Fruit fly (Drosophila melanogaster) whole organism, embryonic: ENCODE measurements around the gene Hip14.

ENCODE experiments used
- Atf6 ChIP-seq: fragments of 200-800 bp; sonication (Bioruptor generic); IDR thresholded peaks from 2 replicates; pipeline ENCODE4 v1.3.6; 2022; ENCODE audit warnings: missing biosample characterization, missing genetic modification characterization
- Awh ChIP-seq: fragments of 200-800 bp; sonication (Bioruptor generic); IDR thresholded peaks from 2 replicates; pipeline ENCODE4, ENCODE4 v1.3.6; 2022; ENCODE audit warnings: missing biosample characterization, missing genetic modification characterization
- B-H2 ChIP-seq: fragments of 200-800 bp; sonication (Bioruptor generic); optimal IDR thresholded peaks from 2 replicates; lab custom pipeline; 2018; ENCODE audit warnings: missing biosample characterization, mild to moderate bottlenecking, missing genetic modification characterization
- CG10321 ChIP-seq: fragments of 200-800 bp; sonication (Bioruptor generic); IDR thresholded peaks from 2 replicates; pipeline ENCODE4 v1.3.6; 2022; ENCODE audit warnings: missing biosample characterization, missing genetic modification characterization
- CG11723 ChIP-seq: fragments of 200-800 bp; sonication (Bioruptor generic); optimal IDR thresholded peaks from 2 replicates; lab custom pipeline; 2017; ENCODE audit warnings: missing biosample characterization, mild to moderate bottlenecking, missing genetic modification characterization
- CG12236 ChIP-seq: fragments of 200-800 bp; sonication (Bioruptor generic); optimal IDR thresholded peaks from 2 replicates; lab custom pipeline; 2016; ENCODE audit warnings: missing biosample characterization, missing genetic modification characterization
- CG12769 ChIP-seq: fragments of 200-800 bp; sonication (Bioruptor generic); optimal IDR thresholded peaks from 2 replicates; lab custom pipeline; 2019; ENCODE audit warnings: missing biosample characterization, mild to moderate bottlenecking, missing genetic modification characterization, moderate library complexity
- CG13287 ChIP-seq: fragments of 200-800 bp; sonication (Bioruptor generic); IDR thresholded peaks from 2 replicates; pipeline ENCODE4 v1.3.6; 2022; ENCODE audit warnings: missing biosample characterization, missing genetic modification characterization; ENCODE audit not compliant: partially characterized antibody
- CG15073 ChIP-seq: fragments of 200-800 bp; sonication (Bioruptor generic); optimal IDR thresholded peaks from 2 replicates; lab custom pipeline; 2016; ENCODE audit warnings: missing biosample characterization, missing genetic modification characterization
- CG17359 ChIP-seq: fragments of 200-800 bp; sonication (Bioruptor generic); optimal IDR thresholded peaks from 3 replicates; lab custom pipeline; 2018; ENCODE audit warnings: missing biosample characterization, mild to moderate bottlenecking, missing genetic modification characterization, moderate library complexity
- CG1832 ChIP-seq: fragments of 200-800 bp; sonication (Bioruptor generic); optimal IDR thresholded peaks from 2 replicates; lab custom pipeline; 2017; ENCODE audit warnings: missing biosample characterization, mild to moderate bottlenecking, missing genetic modification characterization, inconsistent platforms
- CG18476 ChIP-seq: fragments of 200-800 bp; sonication (Bioruptor generic); optimal IDR thresholded peaks from 2 replicates; lab custom pipeline; 2016; ENCODE audit warnings: missing biosample characterization, mild to moderate bottlenecking, missing genetic modification characterization
- CG2875 ChIP-seq: fragments of 200-800 bp; sonication (Bioruptor generic); optimal IDR thresholded peaks from 2 replicates; lab custom pipeline; 2017; ENCODE audit warnings: missing biosample characterization, mild to moderate bottlenecking, missing genetic modification characterization, missing genetic modification reagents
- CG3726 ChIP-seq: fragments of 200-800 bp; sonication (Bioruptor generic); IDR thresholded peaks from 3 replicates; pipeline ENCODE4, ENCODE4 v1.3.6; 2022; ENCODE audit warnings: missing biosample characterization, missing genetic modification characterization
- CG3995 ChIP-seq: fragments of 200-800 bp; sonication (Bioruptor generic); optimal IDR thresholded peaks from 3 replicates; lab custom pipeline; 2016; ENCODE audit warnings: missing biosample characterization, missing genetic modification characterization
- CG4730 ChIP-seq: fragments of 200-800 bp; sonication (Bioruptor generic); IDR thresholded peaks from 2 replicates; pipeline ENCODE4 v1.3.6; 2022; ENCODE audit warnings: missing biosample characterization, missing genetic modification characterization
- CG4820 ChIP-seq: fragments of 200-800 bp; sonication (Bioruptor generic); optimal IDR thresholded peaks from 3 replicates; lab custom pipeline; 2016; ENCODE audit warnings: missing biosample characterization, missing genetic modification characterization
- CG5245 ChIP-seq: fragments of 200-800 bp; sonication (Bioruptor generic); optimal IDR thresholded peaks from 3 replicates; lab custom pipeline; 2016; ENCODE audit warnings: missing biosample characterization, missing genetic modification characterization
- CG6791 ChIP-seq: fragments of 200-800 bp; sonication (Bioruptor generic); IDR thresholded peaks from 3 replicates; pipeline ENCODE4 v1.3.6; 2022; ENCODE audit warnings: missing biosample characterization, missing genetic modification characterization; ENCODE audit not compliant: partially characterized antibody
- CG7271 ChIP-seq: fragments of 200-800 bp; sonication (Bioruptor generic); optimal IDR thresholded peaks from 2 replicates; lab custom pipeline; 2018; ENCODE audit warnings: missing biosample characterization, mild to moderate bottlenecking, missing genetic modification characterization, moderate library complexity
- CG7786 ChIP-seq: fragments of 200-800 bp; sonication (Bioruptor generic); optimal IDR thresholded peaks from 2 replicates; lab custom pipeline; 2016; ENCODE audit warnings: missing biosample characterization, missing genetic modification characterization
- CG8290 ChIP-seq, 3 experiments: fragments of 200-800 bp; sonication (Bioruptor generic); optimal IDR thresholded peaks; 2 replicates each; lab custom pipeline; 2016 to 2019; ENCODE audit warnings: missing biosample characterization in 3 of 3, missing genetic modification characterization in 3 of 3, mild to moderate bottlenecking in 2 of 3, moderate library complexity in 1 of 3
- CG9797 ChIP-seq: fragments of 200-800 bp; sonication (Bioruptor generic); optimal IDR thresholded peaks from 3 replicates; lab custom pipeline; 2018; ENCODE audit warnings: missing biosample characterization, mild to moderate bottlenecking, missing genetic modification characterization
- CTCF ChIP-seq: fragments of 200-800 bp; sonication (Bioruptor generic); optimal IDR thresholded peaks from 2 replicates; lab custom pipeline; 2017; ENCODE audit warnings: missing biosample characterization, mild to moderate bottlenecking, missing genetic modification characterization, moderate library complexity
- Chrac-16 ChIP-seq: fragments of 200-800 bp; sonication (Bioruptor generic); optimal IDR thresholded peaks from 3 replicates; lab custom pipeline; 2016; ENCODE audit warnings: missing biosample characterization, missing genetic modification characterization
- CrebB ChIP-seq: fragments of 200-800 bp; sonication (Bioruptor generic); optimal IDR thresholded peaks from 3 replicates; lab custom pipeline; 2018; ENCODE audit warnings: missing biosample characterization, mild to moderate bottlenecking, missing genetic modification characterization
- D19B ChIP-seq: fragments of 200-800 bp; sonication (Bioruptor generic); optimal IDR thresholded peaks from 2 replicates; lab custom pipeline; 2017; ENCODE audit warnings: missing biosample characterization, mild to moderate bottlenecking, missing genetic modification characterization
- GATAe ChIP-seq: fragments of 200-800 bp; sonication (Bioruptor generic); conservative IDR thresholded peaks from 2 replicates; pipeline ENCODE4 v1.3.6; 2022; ENCODE audit warnings: missing biosample characterization, missing genetic modification characterization
- H15 ChIP-seq: fragments of 200-800 bp; sonication (Bioruptor generic); IDR thresholded peaks from 3 replicates; pipeline ENCODE4 v1.3.6; 2022; ENCODE audit warnings: missing biosample characterization, missing genetic modification characterization
- Myb ChIP-seq: fragments of 200-800 bp; sonication (Bioruptor generic); optimal IDR thresholded peaks from 2 replicates; lab custom pipeline; 2016; ENCODE audit warnings: missing biosample characterization, missing genetic modification characterization
- Sox102F ChIP-seq: fragments of 200-800 bp; sonication (Bioruptor generic); optimal IDR thresholded peaks from 2 replicates; lab custom pipeline; 2018; ENCODE audit warnings: missing biosample characterization, mild to moderate bottlenecking, missing genetic modification characterization, moderate library complexity
- Vsx1 ChIP-seq: fragments of 200-800 bp; sonication (Bioruptor generic); optimal IDR thresholded peaks from 2 replicates; lab custom pipeline; 2017; ENCODE audit warnings: missing biosample characterization, mild to moderate bottlenecking, missing genetic modification characterization, missing genetic modification reagents
- ab ChIP-seq: fragments of 200-800 bp; sonication (Bioruptor generic); optimal IDR thresholded peaks from 2 replicates; lab custom pipeline; 2016; ENCODE audit warnings: missing biosample characterization, missing genetic modification characterization
- ase ChIP-seq: fragments of 200-800 bp; sonication (Bioruptor generic); IDR thresholded peaks from 3 replicates; pipeline ENCODE4 v1.3.6; 2022; ENCODE audit warnings: missing biosample characterization, missing genetic modification characterization
- chm ChIP-seq: fragments of 200-800 bp; sonication (Bioruptor generic); IDR thresholded peaks from 2 replicates; pipeline ENCODE4 v1.3.6; 2022; ENCODE audit warnings: missing biosample characterization, missing genetic modification characterization
- crp ChIP-seq, 2 experiments: fragments of 200-800 bp; sonication (Bioruptor generic); optimal IDR thresholded peaks; 2 replicates in 1 of 2; 3 replicates in 1 of 2; lab custom pipeline; 2017; ENCODE audit warnings: missing biosample characterization in 2 of 2, missing genetic modification characterization in 2 of 2, mild to moderate bottlenecking in 1 of 2, moderate library complexity in 1 of 2
- danr ChIP-seq: fragments of 200-800 bp; sonication (Bioruptor generic); IDR thresholded peaks from 2 replicates; pipeline ENCODE4 v1.3.6; 2022; ENCODE audit warnings: missing biosample characterization, missing genetic modification characterization
- disco-r ChIP-seq: fragments of 200-800 bp; sonication (Bioruptor generic); optimal IDR thresholded peaks from 2 replicates; lab custom pipeline; 2016; ENCODE audit warnings: missing biosample characterization, missing genetic modification characterization
- exex ChIP-seq: fragments of 200-800 bp; sonication (Bioruptor generic); optimal IDR thresholded peaks from 4 replicates; lab custom pipeline; 2018; ENCODE audit warnings: missing biosample characterization, mild to moderate bottlenecking, missing genetic modification characterization, moderate library complexity
- fru ChIP-seq: fragments of >200 bp; optimal IDR thresholded peaks from 2 replicates; lab custom pipeline; 2017
- grn ChIP-seq: fragments of 200-800 bp; sonication (Bioruptor generic); optimal IDR thresholded peaks from 3 replicates; lab custom pipeline; 2017; ENCODE audit warnings: missing biosample characterization, missing genetic modification characterization
- gro ChIP-seq: fragments of 200-800 bp; sonication (Bioruptor generic); optimal IDR thresholded peaks from 2 replicates; lab custom pipeline; 2016; ENCODE audit warnings: missing biosample characterization, missing genetic modification characterization
- kah ChIP-seq: fragments of 200-800 bp; sonication (Bioruptor generic); optimal IDR thresholded peaks from 2 replicates; lab custom pipeline; 2018; ENCODE audit warnings: missing biosample characterization, mild to moderate bottlenecking, missing genetic modification characterization
- lab ChIP-seq: fragments of 200-800 bp; sonication (Bioruptor generic); optimal IDR thresholded peaks from 3 replicates; lab custom pipeline; 2017; ENCODE audit warnings: missing biosample characterization, missing genetic modification characterization, mild to moderate bottlenecking, moderate library complexity, missing genetic modification reagents
- nerfin-2 ChIP-seq: fragments of 200-800 bp; sonication (Bioruptor generic); IDR thresholded peaks from 2 replicates; pipeline ENCODE4 v1.3.6; 2022; ENCODE audit warnings: missing biosample characterization, missing genetic modification characterization; ENCODE audit not compliant: partially characterized antibody
- peb ChIP-seq: fragments of 200-800 bp; sonication (Bioruptor generic); IDR thresholded peaks from 2 replicates; pipeline ENCODE4 v1.3.6; 2022; ENCODE audit warnings: missing biosample characterization, missing genetic modification characterization
- row ChIP-seq: fragments of 200-800 bp; sonication (Bioruptor generic); IDR thresholded peaks from 3 replicates; pipeline ENCODE4 v1.3.6; 2022; ENCODE audit warnings: missing biosample characterization, missing genetic modification characterization
- sd ChIP-seq: fragments of 200-800 bp; sonication (Bioruptor generic); optimal IDR thresholded peaks from 3 replicates; lab custom pipeline; 2018; ENCODE audit warnings: missing biosample characterization, mild to moderate bottlenecking, missing genetic modification characterization, moderate library complexity
- seq ChIP-seq: fragments of 200-800 bp; sonication (Bioruptor generic); IDR thresholded peaks from 2 replicates; pipeline ENCODE4 v1.3.6; 2022; ENCODE audit warnings: missing biosample characterization, missing genetic modification characterization
- tup ChIP-seq: fragments of 200-800 bp; sonication (Bioruptor generic); optimal IDR thresholded peaks from 2 replicates; lab custom pipeline; 2016; ENCODE audit warnings: missing biosample characterization, mild to moderate bottlenecking, missing genetic modification characterization, moderate library complexity
- tx ChIP-seq: fragments of 200-800 bp; sonication (Bioruptor generic); optimal IDR thresholded peaks from 2 replicates; lab custom pipeline; 2016; ENCODE audit warnings: missing biosample characterization, missing genetic modification characterization

Hip14 gene

DNA sequence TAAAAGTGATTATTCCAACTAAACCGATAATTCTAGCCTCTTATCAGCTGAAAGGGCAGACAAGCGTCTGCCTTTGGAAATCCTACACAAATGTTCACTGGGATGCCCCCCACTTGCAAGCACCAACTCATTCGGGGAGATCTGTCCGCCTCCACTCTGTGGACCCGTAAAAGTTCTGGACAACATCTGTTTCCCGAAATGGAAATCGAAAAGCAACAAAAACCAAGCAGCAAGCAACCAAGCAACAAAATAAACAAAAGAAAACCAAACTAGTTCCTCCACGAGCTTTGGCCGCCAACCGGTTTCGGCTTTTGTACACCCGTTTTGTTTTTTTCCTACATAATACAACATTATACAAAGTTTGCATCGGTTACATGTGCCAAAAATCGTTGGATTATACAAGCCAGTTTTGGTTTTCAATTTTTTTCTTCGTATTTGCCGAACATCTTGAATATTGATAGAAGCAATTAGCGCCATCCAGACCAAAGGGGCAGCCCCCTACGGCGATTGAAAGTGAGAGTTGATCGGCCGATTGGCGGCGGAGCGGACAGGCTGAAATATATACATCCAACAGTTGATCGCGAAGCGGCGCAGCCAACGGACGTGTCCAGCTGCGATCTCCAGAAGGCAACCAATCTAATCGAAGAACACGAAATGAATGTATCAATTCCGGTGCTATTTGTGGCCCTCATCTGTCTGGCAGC, 29.3 kb upstream of the Hip14 start, which contains the start of gene CG17032 (continued):
- TF ChIP-seq danr (GFP tag; lab: Robert Waterston, UW) (no peak), CG12236 (no peak), sd (tag; lab: Kevin White, UChicago) (no peak), Chrac-16 (GFP tag; lab: Kevin White, UChicago) (no peak), tup (no peak), Myb (no peak), Atf6 (GFP tag; lab: Robert Waterston, UW) (0 out of 2 replicates have a peak, but pooled peaks have one; percentile 21), CG6791 (GFP tag; lab: Robert Waterston, UW) (peak; percentile 24; the same call in 1 of the 3 replicates), B-H2 (GFP tag; lab: Kevin White, UChicago) (peak; percentile 67), CG7271 (tag; lab: Kevin White, UChicago) (no peak), CG3726 (GFP tag; lab: Robert Waterston, UW) (no peak), CG15073 (no peak), CG8290 (GFP tag; optimal IDR thresholded peaks at IDR 0.05; lab: Kevin White, UChicago) (no peak), CG8290 (tag; optimal IDR thresholded peaks at IDR 0.05; lab: Kevin White, UChicago) (no peak), chm (GFP tag; lab: Robert Waterston, UW) (no peak), nerfin-2 (GFP tag; lab: Robert Waterston, UW) (no peak), CG5245 (no peak), peb (no peak), lab (no peak), disco-r (GFP tag; lab: Kevin White, UChicago) (no peak), Sox102F (GFP tag; lab: Kevin White, UChicago) (no peak), CTCF (no peak), CG18476 (no peak), ase (GFP tag; lab: Robert Waterston, UW) (no peak), CG17359 (tag; lab: Kevin White, UChicago) (no peak), CG9797 (no peak), H15 (GFP tag; lab: Robert Waterston, UW) (no peak), GATAe (GFP tag; lab: Robert Waterston, UW) (no peak), Vsx1 (no peak), CG10321 (GFP tag; lab: Robert Waterston, UW) (no peak), seq (GFP tag; lab: Robert Waterston, UW) (no peak), CG2875 (GFP tag; lab: Kevin White, UChicago) (no peak), exex (no peak), kah (no peak), grn (GFP tag; lab: Kevin White, UChicago) (no peak), gro (GFP tag; lab: Kevin White, UChicago) (peak; percentile 55), CG4730 (GFP tag; lab: Robert Waterston, UW) (no peak), Awh (GFP tag; lab: Robert Waterston, UW) (peak; percentile 44; the same call in 1 of the 2 replicates), CG1832 (GFP tag; lab: Kevin White, UChicago) (no peak), crp (GFP tag; optimal IDR thresholded peaks at IDR 0.05; lab: Kevin White, UChicago) (no peak), CrebB (tag; lab: Kevin White, UChicago) (no peak), ab (no peak), CG3995 (GFP tag; lab: Kevin White, UChicago) (no peak), CG7786 (GFP tag; lab: Kevin White, UChicago) (no peak), CG12769 (tag; lab: Kevin White, UChicago) (peak; percentile 96), tx (GFP tag; lab: Kevin White, UChicago) (no peak), row (no peak), D19B (no peak), fru (lab: Kevin White, UChicago) (no peak), CG13287 (GFP tag; lab: Robert Waterston, UW) (peak; percentile 28; the same call in 1 of the 2 replicates), CG4820 (GFP tag; lab: Kevin White, UChicago) (no peak), CG11723 (no peak)
